Worm (Caenorhabditis elegans): ENCODE measurements around the gene gnrr-4.

DNA sequence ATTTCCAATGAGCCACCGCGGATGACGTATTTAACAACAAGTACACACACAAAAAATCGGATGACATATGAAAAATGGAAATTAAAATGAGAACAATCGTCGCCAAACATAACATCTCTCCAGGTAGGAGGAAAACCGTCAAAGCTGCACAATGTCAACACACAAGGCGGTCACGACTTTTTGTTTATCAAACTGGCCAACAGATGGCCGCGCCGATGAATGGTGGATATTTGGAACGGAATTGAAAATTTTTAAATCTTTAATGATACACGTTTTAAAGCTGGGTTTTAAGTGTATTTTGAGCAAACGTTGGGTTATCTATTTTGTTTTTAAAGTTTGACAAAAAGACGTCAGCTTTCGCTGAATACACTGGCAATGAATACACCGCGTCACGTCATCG is 38.2 kb upstream of the gnrr-4 start:
- TF ChIP-seq pha-4 (tag; optimal IDR thresholded peaks at IDR 0.05) (peak; percentile 85), unc-39 (tag; optimal IDR thresholded peaks at IDR 0.05) (no peak)

All from whole organism, mixed stage, embryonic.